Worm (Caenorhabditis elegans): Measurements from ENCODE around the gene R01H2.4.
A peak's percentile ranks its signal among the peaks of the same experiment; 100 is the strongest.

The R01H2.4 gene

ce11 chrIII:7030044-7030804, 33.9 kb downstream of the R01H2.4 start (continued):
- TF ChIP-seq zip-4 (GFP tag; optimal IDR thresholded peaks at IDR 0.05) = no peak
- TF ChIP-seq mdl-1 (tag; optimal IDR thresholded peaks at IDR 0.05) = peak in 1 of 2 experiments; percentile 25
- peak; percentile 31 to 53 for TF ChIP-seq efl-1 (optimal IDR thresholded peaks at IDR 0.05)
- peak; percentile 8 to 90 for TF ChIP-seq efl-1 (GFP tag; optimal IDR thresholded peaks at IDR 0.05 in 1 of 2)
- no peak for TF ChIP-seq sptf-1 (tag; optimal IDR thresholded peaks at IDR 0.05)
- no peak for TF ChIP-seq ztf-4 (tag; optimal IDR thresholded peaks at IDR 0.05)
- TF ChIP-seq mef-2 (tag; optimal IDR thresholded peaks at IDR 0.05) = no peak
- TF ChIP-seq ets-5 (GFP tag; IDR thresholded peaks at IDR 0.05) = no peak
- no peak for TF ChIP-seq tbx-2 (tag; optimal IDR thresholded peaks at IDR 0.05)
- TF ChIP-seq skn-1 (tag; optimal IDR thresholded peaks at IDR 0.05) = peak; percentile 15
- TF ChIP-seq nhr-28 (tag; optimal IDR thresholded peaks at IDR 0.05) = no peak
- TF ChIP-seq lin-35 (GFP tag; optimal IDR thresholded peaks at IDR 0.05) = peak; percentile 30 to 57
- TF ChIP-seq isw-1 (GFP tag; IDR thresholded peaks at IDR 0.05) = no peak
- peak; percentile 21 for TF ChIP-seq elt-2 (tag; optimal IDR thresholded peaks at IDR 0.05)
- no peak for TF ChIP-seq fos-1 (tag; optimal IDR thresholded peaks at IDR 0.05)
- TF ChIP-seq nhr-76 (tag; optimal IDR thresholded peaks at IDR 0.05) = no peak
- TF ChIP-seq C34B4.2 (tag; optimal IDR thresholded peaks at IDR 0.05) = no peak
- TF ChIP-seq lin-15B (tag; optimal IDR thresholded peaks at IDR 0.05) = no peak
- TF ChIP-seq C04F5.9 (tag; optimal IDR thresholded peaks at IDR 0.05) = no peak
- peak; percentile 41 for TF ChIP-seq swsn-7 (tag; optimal IDR thresholded peaks at IDR 0.05)
- TF ChIP-seq mep-1 (tag; optimal IDR thresholded peaks at IDR 0.05) = peak; percentile 41
- TF ChIP-seq blmp-1 (tag; optimal IDR thresholded peaks at IDR 0.05) = no peak
- no peak for TF ChIP-seq unc-86 (tag; optimal IDR thresholded peaks at IDR 0.05)
- peak in 1 of 6 experiments; percentile 1 for TF ChIP-seq elt-3 (tag; optimal IDR thresholded peaks at IDR 0.05)
- TF ChIP-seq dsc-1 (tag; optimal IDR thresholded peaks at IDR 0.05) = peak; percentile 66
- peak; percentile 45 for TF ChIP-seq C16A3.4 (tag; optimal IDR thresholded peaks at IDR 0.05)
- TF ChIP-seq unc-130 (tag; optimal IDR thresholded peaks at IDR 0.05) = no peak
- no peak for TF ChIP-seq ztf-11 (tag; optimal IDR thresholded peaks at IDR 0.05)
- no peak for TF ChIP-seq nhr-11 (tag; optimal IDR thresholded peaks at IDR 0.05)
- TF ChIP-seq pax-3 (tag; optimal IDR thresholded peaks at IDR 0.05) = peak; percentile 15
- no peak for TF ChIP-seq nhr-85 (tag)
- TF ChIP-seq efl-3 (GFP tag; optimal IDR thresholded peaks at IDR 0.05) = no peak
- TF ChIP-seq ceh-8 (GFP tag; optimal IDR thresholded peaks at IDR 0.05) = no peak
- no peak for TF ChIP-seq aha-1 (tag; optimal IDR thresholded peaks at IDR 0.05)
- TF ChIP-seq dpl-1 (GFP tag; optimal IDR thresholded peaks at IDR 0.05) = peak in 2 of 3 experiments; percentile 41 to 43
- TF ChIP-seq Y116A8C.19 (tag; optimal IDR thresholded peaks at IDR 0.05; ENCODE audit: borderline replicate concordance) = no peak
- TF ChIP-seq unc-30 (tag; optimal IDR thresholded peaks at IDR 0.05) = no peak
- TF ChIP-seq ceh-82 (tag; optimal IDR thresholded peaks at IDR 0.05) = peak; percentile 3 to 21 (median 5)
- TF ChIP-seq hlh-4 (tag; optimal IDR thresholded peaks at IDR 0.05) = no peak
- no peak for TF ChIP-seq vab-15 (tag; optimal IDR thresholded peaks at IDR 0.05)
- peak; percentile 4 for TF ChIP-seq fkh-4 (tag; optimal IDR thresholded peaks at IDR 0.05; ENCODE audit: borderline replicate concordance)
- no peak for TF ChIP-seq sup-37 (GFP tag; optimal IDR thresholded peaks at IDR 0.05)
- no peak for TF ChIP-seq aly-2 (tag; optimal IDR thresholded peaks at IDR 0.05)
- TF ChIP-seq nhr-90 (tag; optimal IDR thresholded peaks at IDR 0.05; ENCODE audit: poor library complexity) = peak; percentile 31
- no peak for TF ChIP-seq lir-3 (tag; optimal IDR thresholded peaks at IDR 0.05; ENCODE audit: poor library complexity)
- TF ChIP-seq nhr-47 (tag; optimal IDR thresholded peaks at IDR 0.05) = peak; percentile 53
- TF ChIP-seq irx-1 (tag; optimal IDR thresholded peaks at IDR 0.05) = no peak
- no peak for TF ChIP-seq ama-1 (optimal IDR thresholded peaks at IDR 0.05)
- TF ChIP-seq egl-27 (tag; optimal IDR thresholded peaks at IDR 0.05) = no peak
- TF ChIP-seq nhr-12 (tag; optimal IDR thresholded peaks at IDR 0.05) = no peak
- no peak for TF ChIP-seq nhr-84 (tag; optimal IDR thresholded peaks at IDR 0.05)
- TF ChIP-seq nhr-20 (tag; optimal IDR thresholded peaks at IDR 0.05) = peak; percentile 33
- TF ChIP-seq nhr-71 (tag; optimal IDR thresholded peaks at IDR 0.05) = peak; percentile 50
